Worm (Caenorhabditis elegans) whole organism, late embryonic: ENCODE measurements around the gene F22H10.2.

Experiments used
- F13H6.1 ChIP-seq: sonication (generic microtip); optimal IDR thresholded peaks from 2 replicates; lab custom pipeline; 2016; ENCODE audit warnings: missing genetic modification characterization, missing compliant biosample characterization
- ceh-19 ChIP-seq: fragments of 200-800 bp; sonication (Bioruptor generic); optimal IDR thresholded peaks from 2 replicates; lab custom pipeline; 2018; ENCODE audit warnings: mild to moderate bottlenecking, missing genetic modification characterization, missing compliant biosample characterization
- hlh-8 ChIP-seq: sonication (generic microtip); optimal IDR thresholded peaks from 2 replicates; lab custom pipeline; 2016; ENCODE audit warnings: missing genotype, missing genetic modification characterization, missing compliant biosample characterization
- lin-11 ChIP-seq: fragments of 200-800 bp; sonication (Bioruptor generic); optimal IDR thresholded peaks from 2 replicates; lab custom pipeline; 2018; ENCODE audit warnings: mild to moderate bottlenecking, missing genetic modification characterization, missing compliant biosample characterization
- nhr-11 ChIP-seq: fragments of 150-350 bp; optimal IDR thresholded peaks from 2 replicates; lab custom pipeline; 2014; ENCODE audit warnings: missing biosample characterization, missing genetic modification characterization
- tbx-2 ChIP-seq: sonication (generic microtip); optimal IDR thresholded peaks from 2 replicates; lab custom pipeline; 2016; ENCODE audit warnings: missing genetic modification characterization, missing compliant biosample characterization
- ttx-3 ChIP-seq: sonication (generic microtip); optimal IDR thresholded peaks from 2 replicates; lab custom pipeline; 2016; ENCODE audit warnings: missing genetic modification reagents, missing genetic modification characterization, missing compliant biosample characterization

F22H10.2 gene

ce11 chrX:16729259-16729658 is 49.9 kb downstream of the F22H10.2 start, which contains the start of gene hda-4:
hda-4 (plus strand) TSS chrX:16729559.
- TF ChIP-seq nhr-11 (tag; lab: Kevin White, UChicago) (no peak), ttx-3 (no peak), ceh-19 (GFP tag; lab: Kevin White, UChicago) (no peak), tbx-2 (no peak), lin-11 (tag; lab: Kevin White, UChicago) (no peak), F13H6.1 (tag; lab: Kevin White, UChicago) (no peak), hlh-8 (tag; lab: Kevin White, UChicago) (no peak)
